In the genomic region with DNA sequence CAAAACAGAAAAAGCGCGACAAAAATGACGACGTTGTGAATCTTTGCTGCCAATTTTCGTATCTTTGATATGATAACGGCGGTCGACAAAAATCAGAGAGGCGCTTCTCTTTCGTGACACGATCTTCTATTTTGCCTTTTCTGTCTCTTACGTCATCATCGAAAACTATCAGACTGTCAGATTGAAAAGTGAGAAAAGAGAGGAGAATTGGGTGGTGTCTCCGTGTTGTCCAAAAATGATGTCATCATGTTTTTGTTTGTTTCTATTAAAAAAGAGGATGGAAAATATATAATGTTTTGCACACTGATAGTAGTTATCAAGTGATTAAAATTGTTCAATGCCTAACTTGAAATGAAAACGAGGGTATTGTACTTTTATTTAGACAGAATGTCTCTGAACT, we compare ENCODE assay signal across 6 worm cellular contexts.
TF ChIP-seq lines count a peak whose summit lies in the region.

No protein-coding gene starts in this region.

TF ChIP-seq in whole organism, L1 larva, 84 proteins besides CTCF, POLR2A, EP300 and RAD21 (continues in another document):
- no peak for TF ChIP-seq hlh-4 (tag; optimal IDR thresholded peaks at IDR 0.05; lab: Kevin White, UChicago)
- TF ChIP-seq C04F5.9 (tag; optimal IDR thresholded peaks at IDR 0.05; lab: Kevin White, UChicago): no peak
- TF ChIP-seq lin-39 (tag; optimal IDR thresholded peaks at IDR 0.05; lab: Kevin White, UChicago): no peak
- TF ChIP-seq aly-2 (tag; optimal IDR thresholded peaks at IDR 0.05; lab: Kevin White, UChicago): no peak
- TF ChIP-seq nhr-237 (tag; optimal IDR thresholded peaks at IDR 0.05; lab: Kevin White, UChicago): no peak
- TF ChIP-seq ceh-88 (GFP tag; IDR thresholded peaks at IDR 0.05; lab: Robert Waterston, UW): no peak
- peak in 1 of 3 experiments; percentile 14 for TF ChIP-seq dpl-1 (GFP tag; optimal IDR thresholded peaks at IDR 0.05; lab: Kevin White, UChicago)
- TF ChIP-seq jun-1 (tag; optimal IDR thresholded peaks at IDR 0.05; lab: Kevin White, UChicago): no peak
- no peak for TF ChIP-seq ceh-90 (tag; optimal IDR thresholded peaks at IDR 0.05; lab: Kevin White, UChicago)
- TF ChIP-seq Y116A8C.19 (tag; optimal IDR thresholded peaks at IDR 0.05; lab: Kevin White, UChicago; ENCODE audit: borderline replicate concordance): no peak
- TF ChIP-seq isw-1 (GFP tag; IDR thresholded peaks at IDR 0.05; lab: Robert Waterston, UW): no peak
- TF ChIP-seq nhr-12 (tag; optimal IDR thresholded peaks at IDR 0.05; lab: Kevin White, UChicago): no peak
- TF ChIP-seq zip-4 (GFP tag; optimal IDR thresholded peaks at IDR 0.05; lab: Kevin White, UChicago): no peak
- no peak for TF ChIP-seq unc-86 (tag; optimal IDR thresholded peaks at IDR 0.05; lab: Kevin White, UChicago)
- no peak for TF ChIP-seq unc-98 (GFP tag; IDR thresholded peaks at IDR 0.05; lab: Robert Waterston, UW)

TF ChIP-seq in whole organism, L2 larva, 48 proteins besides CTCF, POLR2A, EP300 and RAD21 (continues in another document):
- peak; percentile 41 for TF ChIP-seq crh-2 (tag; optimal IDR thresholded peaks at IDR 0.05; lab: Kevin White, UChicago)
- TF ChIP-seq lsy-2 (tag; optimal IDR thresholded peaks at IDR 0.05; lab: Kevin White, UChicago): peak in 1 of 2 experiments; percentile 40
- TF ChIP-seq mdl-1 (tag; optimal IDR thresholded peaks at IDR 0.05; lab: Kevin White, UChicago): peak in 1 of 2 experiments; percentile 39
- no peak for TF ChIP-seq peb-1 (tag; optimal IDR thresholded peaks at IDR 0.05; lab: Kevin White, UChicago)
- TF ChIP-seq blmp-1 (tag; optimal IDR thresholded peaks at IDR 0.05; lab: Kevin White, UChicago; ENCODE audit: insufficient read depth): peak; percentile 60
- TF ChIP-seq Y55F3AM.14 (GFP tag; optimal IDR thresholded peaks at IDR 0.05; lab: Kevin White, UChicago): no peak
- peak; percentile 25 for TF ChIP-seq nhr-6 (tag; optimal IDR thresholded peaks at IDR 0.05; lab: Kevin White, UChicago)
- TF ChIP-seq ztf-1 (GFP tag; conservative IDR thresholded peaks at IDR 0.05; lab: Robert Waterston, UW): no peak
- TF ChIP-seq nhr-12 (tag; optimal IDR thresholded peaks at IDR 0.05; lab: Kevin White, UChicago): no peak
- peak; percentile 60 for TF ChIP-seq nhr-25 (tag; optimal IDR thresholded peaks at IDR 0.05; lab: Kevin White, UChicago)
- no peak for TF ChIP-seq unc-55 (GFP tag; optimal IDR thresholded peaks at IDR 0.05; lab: Kevin White, UChicago)
- TF ChIP-seq ceh-16 (tag; optimal IDR thresholded peaks at IDR 0.05; lab: Kevin White, UChicago): no peak
- TF ChIP-seq egl-27 (tag; optimal IDR thresholded peaks at IDR 0.05; lab: Kevin White, UChicago): no peak
- TF ChIP-seq F13H6.1 (tag; optimal IDR thresholded peaks at IDR 0.05; lab: Kevin White, UChicago): peak; percentile 13
- no peak for TF ChIP-seq dmd-4 (tag; optimal IDR thresholded peaks at IDR 0.05; lab: Kevin White, UChicago)

TF ChIP-seq in whole organism, L3 larva, 47 proteins besides CTCF, POLR2A, EP300 and RAD21:
- TF ChIP-seq elt-1 (tag; optimal IDR thresholded peaks at IDR 0.05; lab: Kevin White, UChicago) (no peak), nhr-25 (tag; optimal IDR thresholded peaks at IDR 0.05; lab: Kevin White, UChicago) (peak; percentile 19), lsy-12 (tag; optimal IDR thresholded peaks at IDR 0.05; lab: Kevin White, UChicago) (peak; percentile 15), pqm-1 (tag; optimal IDR thresholded peaks at IDR 0.05; lab: Kevin White, UChicago) (peak; percentile 81), unc-62 (GFP tag; optimal IDR thresholded peaks at IDR 0.05; lab: Kevin White, UChicago) (no peak), elt-3 (tag; optimal IDR thresholded peaks at IDR 0.05; lab: Kevin White, UChicago) (peak; percentile 6 to 53 (median 38)), elt-2 (tag; optimal IDR thresholded peaks at IDR 0.05; lab: Kevin White, UChicago) (peak; percentile 91), pha-4 (tag; optimal IDR thresholded peaks at IDR 0.05; lab: Kevin White, UChicago) (peak; percentile 4), nhr-23 (tag; optimal IDR thresholded peaks at IDR 0.05; lab: Kevin White, UChicago) (peak; percentile 58), jun-1 (tag; optimal IDR thresholded peaks at IDR 0.05; lab: Kevin White, UChicago) (peak; percentile 52), nhr-43 (tag; optimal IDR thresholded peaks at IDR 0.05; lab: Kevin White, UChicago; ENCODE audit: poor library complexity, severe bottlenecking) (peak; percentile 44), mml-1 (tag; optimal IDR thresholded peaks at IDR 0.05; lab: Kevin White, UChicago) (no peak)

TF ChIP-seq in whole organism, L4 larva, 104 proteins besides CTCF, POLR2A, EP300 and RAD21 (continues in another document):
- TF ChIP-seq dve-1 (tag; optimal IDR thresholded peaks at IDR 0.05; lab: Kevin White, UChicago; ENCODE audit: insufficient read depth) (peak; percentile 93), D1046.2 (GFP tag; IDR thresholded peaks at IDR 0.05; lab: Robert Waterston, UW) (no peak), nhr-28 (tag; optimal IDR thresholded peaks at IDR 0.05; lab: Kevin White, UChicago) (peak; percentile 78), ceh-20 (GFP tag; IDR thresholded peaks at IDR 0.05; lab: Robert Waterston, UW) (0 out of 2 replicates have a peak, but pooled peaks have one; percentile 54), pha-4 (GFP tag; IDR thresholded peaks at IDR 0.05; lab: Robert Waterston, UW) (peak; percentile 68; the same call in 1 of the 2 replicates), pha-4 (tag; optimal IDR thresholded peaks at IDR 0.05; lab: Kevin White, UChicago) (no peak), nhr-102 (tag; optimal IDR thresholded peaks at IDR 0.05; lab: Kevin White, UChicago) (peak; percentile 82), hif-1 (tag; optimal IDR thresholded peaks at IDR 0.05; lab: Kevin White, UChicago) (peak in 1 of 2 experiments; percentile 50), mdl-1 (tag; optimal IDR thresholded peaks at IDR 0.05; lab: Kevin White, UChicago) (peak in 1 of 2 experiments; percentile 72), tra-1 (GFP tag; IDR thresholded peaks at IDR 0.05; lab: Robert Waterston, UW) (peak; percentile 61; the same call in 1 of the 2 replicates), mep-1 (tag; optimal IDR thresholded peaks at IDR 0.05; lab: Kevin White, UChicago) (peak; percentile 58), hlh-30 (tag; optimal IDR thresholded peaks at IDR 0.05; lab: Kevin White, UChicago; ENCODE audit: insufficient read depth) (peak; percentile 53), daf-16 (GFP tag; optimal IDR thresholded peaks at IDR 0.05; lab: Kevin White, UChicago) (peak in 1 of 2 experiments; percentile 44), daf-16 (tag; optimal IDR thresholded peaks at IDR 0.05; lab: Kevin White, UChicago) (peak; percentile 96), spr-3 (GFP tag; optimal IDR thresholded peaks at IDR 0.05; lab: Kevin White, UChicago) (no peak)

TF ChIP-seq in whole organism, mixed stage, embryonic, 35 proteins besides CTCF, POLR2A, EP300 and RAD21:
- TF ChIP-seq bed-3 (GFP tag; optimal IDR thresholded peaks at IDR 0.05; lab: Kevin White, UChicago): no peak
- TF ChIP-seq ham-2 (GFP tag; optimal IDR thresholded peaks at IDR 0.05; lab: Kevin White, UChicago): no peak
- no peak for TF ChIP-seq flh-1 (GFP tag; optimal IDR thresholded peaks at IDR 0.05; lab: Kevin White, UChicago)
- TF ChIP-seq zip-8 (tag; optimal IDR thresholded peaks at IDR 0.05; lab: Kevin White, UChicago): peak; percentile 29
TF ChIP-seq in whole organism, mixed stage, embryonic: peak in this region for 1.

TF ChIP-seq in whole organism, young adult, 124 proteins besides CTCF, POLR2A, EP300 and RAD21 (continues in another document):
- no peak for TF ChIP-seq Y53F4B.3 (GFP tag; IDR thresholded peaks at IDR 0.05; lab: Robert Waterston, UW)
- no peak for TF ChIP-seq F33H1.4 (GFP tag; IDR thresholded peaks at IDR 0.05; lab: Robert Waterston, UW)
- TF ChIP-seq F37B4.10 (GFP tag; IDR thresholded peaks at IDR 0.05; lab: Robert Waterston, UW): no peak
- TF ChIP-seq lsl-1 (GFP tag; optimal IDR thresholded peaks at IDR 0.05; lab: Kevin White, UChicago): no peak
- 0 out of 2 replicates have a peak, but pooled peaks have one; percentile 31 for TF ChIP-seq egl-44 (GFP tag; IDR thresholded peaks at IDR 0.05; lab: Robert Waterston, UW)
- TF ChIP-seq ccch-3 (GFP tag; optimal IDR thresholded peaks at IDR 0.05; lab: Kevin White, UChicago): no peak
- TF ChIP-seq athp-1 (tag; optimal IDR thresholded peaks at IDR 0.05; lab: Kevin White, UChicago): no peak
- no peak for TF ChIP-seq unc-130 (GFP tag; optimal IDR thresholded peaks at IDR 0.05; lab: Kevin White, UChicago)
- no peak for TF ChIP-seq ztf-25 (GFP tag; IDR thresholded peaks at IDR 0.05; lab: Robert Waterston, UW)
- no peak for TF ChIP-seq F10E7.11 (tag; optimal IDR thresholded peaks at IDR 0.05; lab: Kevin White, UChicago)
- TF ChIP-seq ets-4 (GFP tag; optimal IDR thresholded peaks at IDR 0.05; lab: Kevin White, UChicago): no peak
- peak; percentile 69 for TF ChIP-seq ztf-22 (GFP tag; optimal IDR thresholded peaks at IDR 0.05; lab: Kevin White, UChicago)
- no peak for TF ChIP-seq hmg-1.2 (GFP tag; IDR thresholded peaks at IDR 0.05; lab: Robert Waterston, UW)
- peak; percentile 53 for TF ChIP-seq nhr-90 (tag; optimal IDR thresholded peaks at IDR 0.05; lab: Kevin White, UChicago)
- TF ChIP-seq nfyb-1 (GFP tag; IDR thresholded peaks at IDR 0.05; lab: Robert Waterston, UW): peak; percentile 82
- TF ChIP-seq madf-10 (tag; optimal IDR thresholded peaks at IDR 0.05; lab: Kevin White, UChicago): peak; percentile 20
- peak; percentile 63 for TF ChIP-seq ZK185.1 (tag; optimal IDR thresholded peaks at IDR 0.05; lab: Kevin White, UChicago; ENCODE audit: poor library complexity, severe bottlenecking)
- peak; percentile 93 for TF ChIP-seq nhr-80 (tag; optimal IDR thresholded peaks at IDR 0.05; lab: Kevin White, UChicago)
- TF ChIP-seq nhr-120 (GFP tag; IDR thresholded peaks at IDR 0.05; lab: Robert Waterston, UW): no peak
- peak; percentile 36 for TF ChIP-seq lin-40 (tag; optimal IDR thresholded peaks at IDR 0.05; lab: Kevin White, UChicago)
- TF ChIP-seq B0336.3 (GFP tag; IDR thresholded peaks at IDR 0.05; lab: Robert Waterston, UW): peak; percentile 68
- TF ChIP-seq ztf-26 (tag; optimal IDR thresholded peaks at IDR 0.05; lab: Kevin White, UChicago): peak; percentile 9
- no peak for TF ChIP-seq hlh-26 (GFP tag; conservative IDR thresholded peaks at IDR 0.05; lab: Robert Waterston, UW)
- peak; percentile 87 for TF ChIP-seq unc-62 (GFP tag; optimal IDR thresholded peaks at IDR 0.05; lab: Kevin White, UChicago)
- TF ChIP-seq atf-7 (tag; optimal IDR thresholded peaks at IDR 0.05; lab: Kevin White, UChicago): peak; percentile 98
- no peak for TF ChIP-seq lir-1 (GFP tag; conservative IDR thresholded peaks at IDR 0.05; lab: Robert Waterston, UW)
- TF ChIP-seq chd-7 (tag; optimal IDR thresholded peaks at IDR 0.05; lab: Kevin White, UChicago): peak; percentile 19
- no peak for TF ChIP-seq bed-2 (GFP tag; IDR thresholded peaks at IDR 0.05; lab: Robert Waterston, UW)
- TF ChIP-seq hrde-1 (tag; optimal IDR thresholded peaks at IDR 0.05; lab: Kevin White, UChicago; ENCODE audit: borderline replicate concordance): no peak
- TF ChIP-seq fkh-3 (tag; optimal IDR thresholded peaks at IDR 0.05; lab: Kevin White, UChicago): no peak
- TF ChIP-seq F55B11.4 (tag; optimal IDR thresholded peaks at IDR 0.05; lab: Kevin White, UChicago; ENCODE audit: borderline replicate concordance, insufficient read depth): no peak
